Fruit fly (Drosophila melanogaster) whole organism, embryonic: ENCODE measurements around the gene CG5104.

Experiments
- Awh ChIP-seq: fragments of 200-800 bp; sonication (Bioruptor generic); IDR thresholded peaks from 2 replicates; pipeline ENCODE4, ENCODE4 v1.3.6; 2022; ENCODE audit warnings: missing biosample characterization, missing genetic modification characterization
- C15 ChIP-seq: fragments of 200-800 bp; sonication (Bioruptor generic); IDR thresholded peaks from 3 replicates; pipeline ENCODE4 v1.3.6; 2022; ENCODE audit warnings: missing biosample characterization, missing genetic modification characterization
- CG10147 ChIP-seq: fragments of 200-800 bp; sonication (Bioruptor generic); optimal IDR thresholded peaks from 2 replicates; lab custom pipeline; 2019; ENCODE audit warnings: missing biosample characterization, mild to moderate bottlenecking, missing genetic modification characterization, moderate library complexity
- CG11456 ChIP-seq: fragments of 200-800 bp; sonication (Bioruptor generic); IDR thresholded peaks from 3 replicates; pipeline ENCODE4 v1.3.6; 2022; ENCODE audit warnings: missing biosample characterization, missing genetic modification characterization
- CG14710 ChIP-seq: fragments of 200-800 bp; sonication (Bioruptor generic); optimal IDR thresholded peaks from 3 replicates; lab custom pipeline; 2019; ENCODE audit warnings: missing biosample characterization, mild to moderate bottlenecking, missing genetic modification characterization, moderate library complexity
- CG15601 ChIP-seq: fragments of 200-800 bp; sonication (Bioruptor generic); optimal IDR thresholded peaks from 3 replicates; lab custom pipeline; 2019; ENCODE audit warnings: missing biosample characterization, mild to moderate bottlenecking, missing genetic modification characterization, moderate library complexity
- CG16863 ChIP-seq: fragments of 200-800 bp; sonication (Bioruptor generic); optimal IDR thresholded peaks from 3 replicates; lab custom pipeline; 2016; ENCODE audit warnings: missing biosample characterization, missing genetic modification characterization
- CG17385 ChIP-seq: fragments of 200-800 bp; sonication (Bioruptor generic); optimal IDR thresholded peaks from 3 replicates; lab custom pipeline; 2018; ENCODE audit warnings: missing biosample characterization, mild to moderate bottlenecking, missing genetic modification characterization
- CG17568 ChIP-seq: fragments of 200-800 bp; sonication (Bioruptor generic); optimal IDR thresholded peaks from 2 replicates; lab custom pipeline; 2018; ENCODE audit warnings: missing biosample characterization, mild to moderate bottlenecking, missing genetic modification characterization, moderate library complexity
- CG17829 ChIP-seq: fragments of 200-800 bp; optimal IDR thresholded peaks from 2 replicates; lab custom pipeline; 2019; ENCODE audit warnings: missing biosample characterization, mild to moderate bottlenecking, missing genetic modification characterization, moderate library complexity
- CG17912 ChIP-seq: fragments of 200-800 bp; sonication (Bioruptor generic); optimal IDR thresholded peaks from 2 replicates; lab custom pipeline; 2018; ENCODE audit warnings: missing biosample characterization, mild to moderate bottlenecking, missing genetic modification characterization
- CG32767 ChIP-seq: fragments of 200-800 bp; sonication (Bioruptor generic); IDR thresholded peaks from 2 replicates; pipeline ENCODE4 v1.3.6; 2022; ENCODE audit warnings: missing biosample characterization, missing genetic modification characterization
- CG3995 ChIP-seq: fragments of 200-800 bp; sonication (Bioruptor generic); optimal IDR thresholded peaks from 3 replicates; lab custom pipeline; 2016; ENCODE audit warnings: missing biosample characterization, missing genetic modification characterization
- CG4404 ChIP-seq: fragments of 200-800 bp; sonication (Bioruptor generic); IDR thresholded peaks from 2 replicates; pipeline ENCODE4 v1.3.6; 2022; ENCODE audit warnings: missing biosample characterization, missing genetic modification characterization
- CG4707 ChIP-seq: fragments of 200-800 bp; sonication (Bioruptor generic); optimal IDR thresholded peaks from 2 replicates; lab custom pipeline; 2018; ENCODE audit warnings: missing biosample characterization, mild to moderate bottlenecking, missing genetic modification characterization, moderate library complexity
- CG4854 ChIP-seq: fragments of 200-800 bp; sonication (Bioruptor generic); optimal IDR thresholded peaks from 2 replicates; lab custom pipeline; 2016; ENCODE audit warnings: missing biosample characterization, missing genetic modification characterization, inconsistent platforms
- CG5953 ChIP-seq: fragments of 200-800 bp; sonication (Bioruptor generic); IDR thresholded peaks from 2 replicates; pipeline ENCODE4 v1.3.6; 2022; ENCODE audit warnings: missing biosample characterization, missing genetic modification characterization
- CG6272 ChIP-seq: fragments of 200-800 bp; sonication (Bioruptor generic); IDR thresholded peaks from 2 replicates; pipeline ENCODE4 v1.3.6; 2022; ENCODE audit warnings: missing biosample characterization, missing genetic modification characterization
- CG6683 ChIP-seq: fragments of 200-800 bp; sonication (Bioruptor generic); optimal IDR thresholded peaks from 2 replicates; lab custom pipeline; 2017; ENCODE audit warnings: missing biosample characterization, mild to moderate bottlenecking, missing genetic modification characterization, missing genetic modification reagents
- CG8359 ChIP-seq: fragments of 200-800 bp; sonication (Bioruptor generic); optimal IDR thresholded peaks from 2 replicates; lab custom pipeline; 2017; ENCODE audit warnings: missing biosample characterization, mild to moderate bottlenecking, missing genetic modification characterization, borderline replicate concordance
- CG9215 ChIP-seq: fragments of 200-800 bp; sonication (Bioruptor generic); IDR thresholded peaks from 2 replicates; pipeline ENCODE4 v1.3.6; 2022; ENCODE audit warnings: missing biosample characterization, missing genetic modification characterization
- D19A ChIP-seq: fragments of 200-800 bp; optimal IDR thresholded peaks from 3 replicates; lab custom pipeline; 2019; ENCODE audit warnings: missing biosample characterization, mild to moderate bottlenecking, missing genetic modification characterization, moderate library complexity
- HLH3B ChIP-seq: fragments of 200-800 bp; sonication (Bioruptor generic); IDR thresholded peaks from 2 replicates; pipeline ENCODE4 v1.3.6; 2022; ENCODE audit warnings: missing biosample characterization, missing genetic modification characterization
- HLHmδ ChIP-seq: fragments of 200-800 bp; sonication (Bioruptor generic); optimal IDR thresholded peaks from 2 replicates; lab custom pipeline; 2018; ENCODE audit warnings: missing biosample characterization, mild to moderate bottlenecking, missing genetic modification characterization, moderate library complexity
- Hr78 ChIP-seq, 2 experiments: fragments of 200-800 bp in 1 of 2; fragments of >200 bp in 1 of 2; sonication (Bioruptor generic) in 1 of 2; optimal IDR thresholded peaks; 2 replicates each; lab custom pipeline; 2017 to 2019; ENCODE audit warnings: missing biosample characterization in 2 of 2, missing genetic modification characterization in 2 of 2, mild to moderate bottlenecking in 1 of 2, moderate library complexity in 1 of 2
- Jarid2 ChIP-seq: fragments of 200-800 bp; sonication (Bioruptor generic); optimal IDR thresholded peaks from 3 replicates; lab custom pipeline; 2017; ENCODE audit warnings: mild to moderate bottlenecking, missing biosample characterization, missing genetic modification reagents, missing genetic modification characterization
- Mad ChIP-seq: fragments of 200-800 bp; sonication (Bioruptor generic); optimal IDR thresholded peaks from 2 replicates; lab custom pipeline; 2016; ENCODE audit warnings: missing biosample characterization, missing genetic modification characterization
- NK7.1 ChIP-seq: fragments of 200-800 bp; sonication (Bioruptor generic); optimal IDR thresholded peaks from 3 replicates; lab custom pipeline; 2016; ENCODE audit warnings: missing biosample characterization, missing genetic modification characterization
- Stat92E ChIP-seq, 3 experiments: fragments of >200 bp in 2 of 3; fragments of 200-800 bp in 1 of 3; sonication (Bioruptor generic) in 1 of 3; optimal IDR thresholded peaks; 2 replicates each; lab custom pipeline; 2017 to 2019; ENCODE audit warnings: missing biosample characterization in 3 of 3, missing genetic modification characterization in 3 of 3, mild to moderate bottlenecking in 1 of 3, moderate library complexity in 1 of 3
- YL-1 ChIP-seq: fragments of 200-800 bp; sonication (Bioruptor generic); optimal IDR thresholded peaks from 3 replicates; lab custom pipeline; 2017; ENCODE audit warnings: missing biosample characterization, mild to moderate bottlenecking, missing genetic modification characterization
- ash1 ChIP-seq: fragments of 200-800 bp; sonication (Bioruptor generic); optimal IDR thresholded peaks from 2 replicates; lab custom pipeline; 2018; ENCODE audit warnings: missing biosample characterization, mild to moderate bottlenecking, missing genetic modification characterization
- caup ChIP-seq: fragments of 200-800 bp; sonication (Bioruptor generic); optimal IDR thresholded peaks from 3 replicates; lab custom pipeline; 2017; ENCODE audit warnings: missing biosample characterization, mild to moderate bottlenecking, missing genetic modification characterization, moderate library complexity; ENCODE audit not compliant: severe bottlenecking
- danr ChIP-seq: fragments of 200-800 bp; sonication (Bioruptor generic); IDR thresholded peaks from 2 replicates; pipeline ENCODE4 v1.3.6; 2022; ENCODE audit warnings: missing biosample characterization, missing genetic modification characterization
- dati ChIP-seq: fragments of 200-800 bp; sonication (Bioruptor generic); IDR thresholded peaks from 2 replicates; pipeline ENCODE4 v1.3.6; 2022; ENCODE audit warnings: missing biosample characterization, missing genetic modification characterization
- ems ChIP-seq: fragments of 200-800 bp; sonication (Bioruptor generic); optimal IDR thresholded peaks from 3 replicates; lab custom pipeline; 2016; ENCODE audit warnings: missing biosample characterization, missing genetic modification characterization
- en ChIP-seq: fragments of 200-800 bp; sonication (Bioruptor generic); optimal IDR thresholded peaks from 2 replicates; lab custom pipeline; 2016; ENCODE audit warnings: missing biosample characterization, missing genetic modification characterization
- fd102C ChIP-seq: fragments of 200-800 bp; sonication (Bioruptor generic); optimal IDR thresholded peaks from 2 replicates; lab custom pipeline; 2018; ENCODE audit warnings: missing biosample characterization, mild to moderate bottlenecking, missing genetic modification characterization, moderate library complexity
- gem ChIP-seq: fragments of 200-800 bp; sonication (Bioruptor generic); optimal IDR thresholded peaks from 2 replicates; lab custom pipeline; 2019; ENCODE audit warnings: missing biosample characterization, mild to moderate bottlenecking, missing genetic modification characterization, moderate library complexity
- h ChIP-seq: fragments of >200 bp; optimal IDR thresholded peaks from 2 replicates; lab custom pipeline; 2017
- hbn ChIP-seq: fragments of 200-800 bp; sonication (Bioruptor generic); IDR thresholded peaks from 2 replicates; pipeline ENCODE4 v1.3.6; 2022; ENCODE audit warnings: missing biosample characterization, missing genetic modification characterization; ENCODE audit not compliant: partially characterized antibody
- hth ChIP-seq: fragments of >200 bp; optimal IDR thresholded peaks from 2 replicates; lab custom pipeline; 2017; ENCODE audit warnings: inconsistent platforms
- peb ChIP-seq: fragments of 200-800 bp; sonication (Bioruptor generic); IDR thresholded peaks from 2 replicates; pipeline ENCODE4 v1.3.6; 2022; ENCODE audit warnings: missing biosample characterization, missing genetic modification characterization
- pnt ChIP-seq: fragments of 200-800 bp; sonication (Bioruptor generic); optimal IDR thresholded peaks from 3 replicates; lab custom pipeline; 2016; ENCODE audit warnings: missing biosample characterization, missing genetic modification characterization
- ranshi ChIP-seq: fragments of 200-800 bp; sonication (Bioruptor generic); IDR thresholded peaks from 2 replicates; pipeline ENCODE4 v1.3.6; 2022; ENCODE audit warnings: missing biosample characterization, missing genetic modification characterization
- repo ChIP-seq: fragments of 200-800 bp; sonication (Bioruptor generic); optimal IDR thresholded peaks from 2 replicates; lab custom pipeline; 2016; ENCODE audit warnings: missing biosample characterization, missing genetic modification characterization
- sens-2 ChIP-seq: fragments of 200-800 bp; sonication (Bioruptor generic); IDR thresholded peaks from 2 replicates; pipeline ENCODE4 v1.3.6; 2022; ENCODE audit warnings: missing biosample characterization, missing genetic modification characterization
- slbo ChIP-seq: fragments of 200-800 bp; sonication (Bioruptor generic); IDR thresholded peaks from 2 replicates; pipeline ENCODE4 v1.3.6; 2022; ENCODE audit warnings: missing biosample characterization, missing genetic modification characterization
- trh ChIP-seq: fragments of 200-800 bp; sonication (Bioruptor generic); optimal IDR thresholded peaks from 2 replicates; lab custom pipeline; 2016; ENCODE audit warnings: missing biosample characterization, missing genetic modification characterization
- vnd ChIP-seq: fragments of 200-800 bp; sonication (Bioruptor generic); IDR thresholded peaks from 3 replicates; pipeline ENCODE4 v1.3.6; 2022; ENCODE audit warnings: missing biosample characterization, missing genetic modification characterization; ENCODE audit not compliant: partially characterized antibody
- zfh1 ChIP-seq: fragments of 200-800 bp; sonication (Bioruptor generic); IDR thresholded peaks from 3 replicates; pipeline ENCODE4 v1.3.6; 2022; ENCODE audit warnings: missing biosample characterization, missing genetic modification characterization

CG5104 gene

dm6 chr3L:20526196-20526740 is 5.5 kb downstream of the CG5104 start, which contains the start of gene Nubp2 (continued):
- TF ChIP-seq repo = peak; percentile 80
- peak; percentile 64 for TF ChIP-seq CG17912 (GFP tag; lab: Kevin White, UChicago)
- peak; percentile 92 for TF ChIP-seq CG32767
- peak; percentile 53 for TF ChIP-seq fd102C (GFP tag; lab: Kevin White, UChicago)
- peak; percentile 96 for TF ChIP-seq CG4404 (GFP tag; lab: Robert Waterston, UW)
- peak; percentile 64 for TF ChIP-seq ash1
- TF ChIP-seq Jarid2 = peak; percentile 71
- TF ChIP-seq trh (GFP tag; lab: Kevin White, UChicago) = peak; percentile 95
- TF ChIP-seq CG11456 (GFP tag; lab: Robert Waterston, UW) = peak; percentile 91
- no peak for TF ChIP-seq hth (lab: Kevin White, UChicago)
- TF ChIP-seq peb = peak; percentile 83
- TF ChIP-seq pnt (GFP tag; lab: Kevin White, UChicago) = peak; percentile 94
- TF ChIP-seq CG8359 (GFP tag; lab: Kevin White, UChicago) = peak; percentile 80
- TF ChIP-seq ranshi (GFP tag; lab: Robert Waterston, UW) = peak; percentile 87
- TF ChIP-seq HLH3B (GFP tag; lab: Robert Waterston, UW) = peak; percentile 90
- peak; percentile 85 for TF ChIP-seq NK7.1 (GFP tag; lab: Kevin White, UChicago)
- no peak for TF ChIP-seq h (lab: Kevin White, UChicago)
- TF ChIP-seq ems = peak; percentile 94
- peak; percentile 81 for TF ChIP-seq CG6683 (GFP tag; lab: Kevin White, UChicago)
- TF ChIP-seq Stat92E (GFP tag; optimal IDR thresholded peaks at IDR 0.05; lab: Kevin White, UChicago) = peak in 1 of 3 experiments; percentile 70
- no peak for TF ChIP-seq hbn
- TF ChIP-seq CG4707 (GFP tag; lab: Kevin White, UChicago) = peak; percentile 65
- peak; percentile 95 for TF ChIP-seq Mad (GFP tag; lab: Kevin White, UChicago)
- TF ChIP-seq vnd (GFP tag; lab: Robert Waterston, UW) = no peak
- TF ChIP-seq C15 (GFP tag; lab: Robert Waterston, UW) = peak; percentile 75; the same call in 2 of the 3 replicates
- TF ChIP-seq caup (GFP tag; lab: Kevin White, UChicago) = peak; percentile 93
- peak; percentile 84 for TF ChIP-seq YL-1 (GFP tag; lab: Kevin White, UChicago)
- peak; percentile 98 for TF ChIP-seq gem
- TF ChIP-seq CG15601 (tag; lab: Kevin White, UChicago) = peak; percentile 93
- TF ChIP-seq Hr78 (GFP tag; optimal IDR thresholded peaks at IDR 0.05; lab: Kevin White, UChicago) = peak in 1 of 2 experiments; percentile 85
- TF ChIP-seq CG9215 (GFP tag; lab: Robert Waterston, UW) = peak; percentile 94
- TF ChIP-seq dati (GFP tag; lab: Robert Waterston, UW) = peak; percentile 63; the same call in 1 of the 2 replicates
- TF ChIP-seq CG17385 (GFP tag; lab: Kevin White, UChicago) = peak; percentile 90
- peak; percentile 65; the same call in 1 of the 2 replicates for TF ChIP-seq CG5953
- TF ChIP-seq CG17568 (GFP tag; lab: Kevin White, UChicago) = peak; percentile 89
- TF ChIP-seq CG3995 = peak; percentile 96
- peak; percentile 91 for TF ChIP-seq zfh1 (GFP tag; lab: Robert Waterston, UW)
- peak; percentile 75 for TF ChIP-seq Awh (GFP tag; lab: Robert Waterston, UW)
- peak; percentile 91 for TF ChIP-seq CG16863 (GFP tag; lab: Kevin White, UChicago)
- no peak for TF ChIP-seq HLHmδ (GFP tag; lab: Kevin White, UChicago)
- TF ChIP-seq CG6272 (GFP tag; lab: Robert Waterston, UW) = peak; percentile 92
- peak; percentile 97 for TF ChIP-seq CG17829
- TF ChIP-seq CG4854 (GFP tag; lab: Kevin White, UChicago) = peak; percentile 87
- peak; percentile 95 for TF ChIP-seq CG10147 (GFP tag; lab: Kevin White, UChicago)
- peak; percentile 97 for TF ChIP-seq CG14710 (tag; lab: Kevin White, UChicago)
- TF ChIP-seq sens-2 = peak; percentile 63; the same call in 1 of the 2 replicates
- peak; percentile 91 for TF ChIP-seq D19A (tag; lab: Kevin White, UChicago)
- peak; percentile 63 for TF ChIP-seq en (GFP tag; lab: Kevin White, UChicago)
- TF ChIP-seq slbo = peak; percentile 96
- peak; percentile 87 for TF ChIP-seq danr (GFP tag; lab: Robert Waterston, UW)
